Fruit fly (Drosophila melanogaster) whole organism, wandering third instar larva: ENCODE data around the gene CG31775.
"Not testable (repeated sequence)": the region's sequence is repeated elsewhere in the genome, so short reads cannot be mapped to it uniquely, and the experiment has no call there.

Experiments
- Abd-B ChIP-seq: fragments of >200 bp; optimal IDR thresholded peaks from 2 replicates; lab custom pipeline; 2017; ENCODE audit warnings: missing biosample characterization, missing genetic modification characterization
- CG32264 ChIP-seq: fragments of 200-800 bp; sonication (Bioruptor generic); optimal IDR thresholded peaks from 2 replicates; lab custom pipeline; 2016; ENCODE audit warnings: missing biosample characterization, missing genetic modification characterization
- Dfd ChIP-seq: fragments of >200 bp; optimal IDR thresholded peaks from 2 replicates; lab custom pipeline; 2017; ENCODE audit warnings: missing biosample characterization, missing genetic modification characterization
- Dif ChIP-seq: fragments of 200-275, 200-300 bp; sonication (Bioruptor generic); optimal IDR thresholded peaks from 2 replicates; lab custom pipeline; 2018; ENCODE audit warnings: missing biosample characterization, missing genetic modification characterization; ENCODE audit not compliant: partially characterized antibody
- HLH106 ChIP-seq: fragments of 200-800 bp; optimal IDR thresholded peaks from 3 replicates; lab custom pipeline; 2019; ENCODE audit warnings: missing biosample characterization, mild to moderate bottlenecking, missing genetic modification characterization, moderate library complexity
- Hnf4 ChIP-seq: fragments of 200-800 bp; sonication (Bioruptor generic); optimal IDR thresholded peaks from 2 replicates; lab custom pipeline; 2016; ENCODE audit warnings: missing biosample characterization, mild to moderate bottlenecking, missing genetic modification characterization
- Hr78 ChIP-seq: fragments of >200 bp; optimal IDR thresholded peaks from 2 replicates; lab custom pipeline; 2017; ENCODE audit warnings: missing biosample characterization, missing genetic modification characterization
- Jra ChIP-seq: sonication (Bioruptor generic); optimal IDR thresholded peaks from 2 replicates; lab custom pipeline; 2016; ENCODE audit warnings: missing biosample characterization, missing genetic modification characterization
- Mio ChIP-seq: sonication (Bioruptor generic); optimal IDR thresholded peaks from 2 replicates; lab custom pipeline; 2016; ENCODE audit warnings: missing biosample characterization, missing genetic modification characterization
- Myc ChIP-seq: fragments of >200 bp; optimal IDR thresholded peaks from 2 replicates; lab custom pipeline; 2017
- OdsH ChIP-seq: fragments of 200-800 bp; sonication (Bioruptor generic); optimal IDR thresholded peaks from 2 replicates; lab custom pipeline; 2016; ENCODE audit warnings: missing biosample characterization, mild to moderate bottlenecking, missing genetic modification characterization
- Rel ChIP-seq, 2 experiments: fragments of 200-800 bp; sonication (Bioruptor generic) in 1 of 2; optimal IDR thresholded peaks; 2 replicates in 1 of 2; 3 replicates in 1 of 2; lab custom pipeline; 2016 to 2019; ENCODE audit warnings: mild to moderate bottlenecking in 2 of 2, missing biosample characterization in 2 of 2, missing genetic modification characterization in 2 of 2, moderate library complexity in 1 of 2
- Sp1 ChIP-seq: fragments of 200-800 bp; sonication (Bioruptor generic); optimal IDR thresholded peaks from 3 replicates; lab custom pipeline; 2019; ENCODE audit warnings: missing biosample characterization, mild to moderate bottlenecking, missing genetic modification characterization, moderate library complexity
- Vsx2 ChIP-seq: fragments of 200-300, 225-300 bp; sonication (Bioruptor generic); optimal IDR thresholded peaks from 2 replicates; lab custom pipeline; 2018; ENCODE audit warnings: missing biosample characterization, missing genetic modification characterization; ENCODE audit not compliant: partially characterized antibody
- br ChIP-seq: fragments of 200-800 bp; sonication (Bioruptor generic); optimal IDR thresholded peaks from 2 replicates; lab custom pipeline; 2016; ENCODE audit warnings: missing biosample characterization, missing genetic modification characterization
- dl ChIP-seq, 2 experiments: fragments of 175-275, 200-275 bp in 1 of 2; fragments of 200-275 bp in 1 of 2; sonication (Bioruptor generic); optimal IDR thresholded peaks; lab custom pipeline; 2018; ENCODE audit warnings: mild to moderate bottlenecking in 2 of 2, missing biosample characterization in 2 of 2, missing genetic modification characterization in 2 of 2, moderate library complexity in 2 of 2; ENCODE audit not compliant: partially characterized antibody in 2 of 2, insufficient read depth in 1 of 2
- dmrt93B ChIP-seq: fragments of 200-800 bp; sonication (Bioruptor generic); optimal IDR thresholded peaks from 2 replicates; lab custom pipeline; 2018; ENCODE audit warnings: missing biosample characterization, mild to moderate bottlenecking, missing genetic modification characterization
- dsf ChIP-seq: sonication (Bioruptor generic); optimal IDR thresholded peaks from 2 replicates; lab custom pipeline; 2016; ENCODE audit warnings: missing biosample characterization, missing genetic modification characterization, borderline replicate concordance
- ey ChIP-seq: fragments of 200-800 bp; sonication (Bioruptor generic); optimal IDR thresholded peaks from 2 replicates; lab custom pipeline; 2016; ENCODE audit warnings: missing biosample characterization, missing genetic modification characterization
- foxo ChIP-seq, 2 experiments: fragments of 200-800 bp; sonication (Bioruptor generic); optimal IDR thresholded peaks; 2 replicates in 1 of 2; 3 replicates in 1 of 2; lab custom pipeline; 2016 to 2017; ENCODE audit warnings: missing biosample characterization in 2 of 2, missing genetic modification characterization in 2 of 2
- fru ChIP-seq: fragments of 200-800 bp; sonication (Bioruptor generic); optimal IDR thresholded peaks from 3 replicates; lab custom pipeline; 2016; ENCODE audit warnings: missing biosample characterization, mild to moderate bottlenecking, missing genetic modification characterization
- jim ChIP-seq: fragments of 175-275, 200-325 bp; sonication (Bioruptor generic); optimal IDR thresholded peaks from 2 replicates; lab custom pipeline; 2016; ENCODE audit warnings: missing biosample characterization, mild to moderate bottlenecking, missing genetic modification characterization
- pan ChIP-seq: fragments of >200 bp; optimal IDR thresholded peaks from 2 replicates; lab custom pipeline; 2017
- psq ChIP-seq: fragments of 200-800 bp; sonication (Bioruptor generic); optimal IDR thresholded peaks from 3 replicates; lab custom pipeline; 2017; ENCODE audit warnings: missing biosample characterization, mild to moderate bottlenecking, missing genetic modification characterization, moderate library complexity
- rgr ChIP-seq: fragments of 200-800 bp; sonication (Bioruptor generic); optimal IDR thresholded peaks from 3 replicates; lab custom pipeline; 2016; ENCODE audit warnings: missing biosample characterization, mild to moderate bottlenecking, missing genetic modification characterization
- sage ChIP-seq: fragments of 200-800 bp; sonication (Bioruptor generic); optimal IDR thresholded peaks from 2 replicates; lab custom pipeline; 2016; ENCODE audit warnings: missing biosample characterization, mild to moderate bottlenecking, missing genetic modification characterization
- sv ChIP-seq: fragments of 200-800 bp; sonication (Bioruptor generic); optimal IDR thresholded peaks from 3 replicates; lab custom pipeline; 2016; ENCODE audit warnings: missing biosample characterization, missing genetic modification characterization
- tai ChIP-seq: sonication (Bioruptor generic); optimal IDR thresholded peaks from 2 replicates; lab custom pipeline; 2016; ENCODE audit warnings: missing biosample characterization, missing genetic modification characterization
- usp ChIP-seq: fragments of >200 bp; optimal IDR thresholded peaks from 2 replicates; lab custom pipeline; 2017; ENCODE audit warnings: missing biosample characterization, missing genetic modification characterization
- woc ChIP-seq: sonication (Bioruptor generic); optimal IDR thresholded peaks from 2 replicates; lab custom pipeline; 2016; ENCODE audit warnings: missing biosample characterization, mild to moderate bottlenecking, missing genetic modification characterization

CG31775 gene

DNA sequence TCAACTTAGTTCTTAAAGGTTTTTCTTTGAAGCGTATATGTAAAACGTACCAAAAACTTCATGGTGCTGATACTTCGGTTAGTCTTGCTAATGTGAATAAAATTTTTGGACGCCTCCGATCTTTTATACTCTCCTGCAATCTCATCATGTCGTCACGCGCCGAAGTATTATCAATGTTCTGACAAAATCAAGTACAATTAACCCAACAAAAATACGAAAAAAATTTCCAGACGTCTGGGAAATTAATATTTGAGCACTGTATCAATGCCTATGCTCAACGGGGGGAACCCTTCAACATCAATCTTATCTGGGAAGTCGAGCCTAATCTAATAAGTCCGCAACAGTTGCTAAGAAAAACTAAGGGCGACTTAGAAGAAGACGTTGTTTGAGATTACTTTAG is at the start of gene CG31775:
Gene CG31775 (minus strand): TSS at position 101 of the 400 bp plus-strand sequence.
- TF ChIP-seq Rel (GFP tag; optimal IDR thresholded peaks at IDR 0.05; lab: Kevin White, UChicago); Rel (tag; optimal IDR thresholded peaks at IDR 0.05; lab: Kevin White, UChicago); usp (GFP tag; lab: Kevin White, UChicago); Dif: not testable (repeated sequence)

DNA sequence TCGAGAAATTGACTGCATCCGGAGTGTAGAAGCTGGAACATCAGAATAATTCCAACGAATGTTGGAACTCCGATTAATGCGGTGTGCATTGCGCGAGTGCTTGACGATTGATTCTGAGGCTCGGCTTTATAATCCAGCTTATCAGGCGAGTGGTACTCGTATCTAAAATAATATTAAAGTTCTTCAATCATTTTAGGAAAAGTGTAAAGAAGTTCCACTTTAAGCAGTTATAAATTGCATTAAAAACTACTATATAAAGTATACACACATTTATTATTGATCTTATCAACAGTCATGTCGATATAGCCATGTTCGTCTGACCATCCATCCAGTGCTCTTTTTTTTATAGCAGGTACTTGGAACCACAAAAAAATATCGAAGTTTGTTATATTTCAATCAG is 46.9 kb upstream of the CG31775 start, which contains the start of gene CG18636:
Gene CG18636 (minus strand): TSS at position 101 of the 400 bp plus-strand sequence.
- TF ChIP-seq sage (GFP tag; lab: Kevin White, UChicago) (no peak), Jra (GFP tag; lab: Kevin White, UChicago) (no peak), dl (GFP tag; optimal IDR thresholded peaks at IDR 0.05; lab: Kevin White, UChicago; ENCODE audit: insufficient read depth in 1 of 2, partially characterized antibody in 2 of 2) (no peak), br (no peak), dsf (no peak), psq (GFP tag; lab: Kevin White, UChicago) (no peak), rgr (GFP tag; lab: Kevin White, UChicago) (no peak), Myc (lab: Kevin White, UChicago) (no peak), woc (GFP tag; lab: Kevin White, UChicago) (no peak), Vsx2 (GFP tag; lab: Kevin White, UChicago) (no peak), Hnf4 (GFP tag; lab: Kevin White, UChicago) (no peak), tai (GFP tag; lab: Kevin White, UChicago) (no peak), ey (GFP tag; lab: Kevin White, UChicago) (no peak), Dfd (no peak)
- TF ChIP-seq, all 38 proteins: peak for 0

DNA sequence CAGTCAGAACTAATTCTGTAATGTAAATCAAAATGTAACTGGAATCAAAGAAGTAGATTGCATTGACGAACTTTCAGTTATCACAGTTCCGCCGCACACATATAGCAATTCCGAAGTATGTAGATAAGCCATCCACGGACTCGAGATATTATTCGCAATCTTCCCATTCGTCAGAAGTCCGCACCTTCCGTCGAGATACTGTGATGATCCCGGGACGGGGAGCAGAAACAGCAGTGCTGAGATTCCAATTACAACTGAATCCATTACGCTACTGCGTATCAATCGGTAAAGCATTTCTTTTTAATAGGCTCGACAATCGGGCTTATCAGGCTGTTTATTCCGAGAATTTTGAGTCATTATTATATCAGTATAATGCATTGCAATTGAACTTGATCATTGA is 37.1 kb upstream of the CG31775 start, which contains the start of gene CG4650:
Gene CG4650 (minus strand): TSS at position 269 of the 400 bp plus-strand sequence.
- TF ChIP-seq psq (GFP tag; lab: Kevin White, UChicago) (no peak), Hr78 (GFP tag; lab: Kevin White, UChicago) (no peak)

DNA sequence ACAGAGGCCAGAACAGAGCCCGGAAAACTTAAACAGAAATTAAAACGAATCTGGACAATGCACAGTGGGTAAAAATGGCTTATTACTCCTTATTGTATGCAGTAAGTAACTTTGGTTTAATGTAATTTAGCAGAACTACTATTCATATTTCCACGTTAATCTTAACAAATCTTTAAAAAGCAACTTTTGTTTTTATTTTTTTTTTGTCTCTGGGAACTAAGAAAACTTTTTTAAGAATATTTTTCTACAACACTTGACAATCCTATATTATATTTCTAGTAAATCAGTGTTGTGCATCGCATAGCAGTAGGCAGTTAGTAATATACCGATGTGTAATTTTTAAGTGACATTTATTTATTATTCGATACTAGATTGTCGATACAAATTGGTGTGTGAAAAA is 28.0 kb upstream of the CG31775 start, which contains the start of gene CG4701:
Gene CG4701 (plus strand): TSS at position 301 of the 400 bp plus-strand sequence.
- TF ChIP-seq tai (GFP tag; lab: Kevin White, UChicago) (no peak), dl (GFP tag; optimal IDR thresholded peaks at IDR 0.05; lab: Kevin White, UChicago; ENCODE audit: insufficient read depth in 1 of 2, partially characterized antibody in 2 of 2) (no peak), OdsH (GFP tag; lab: Kevin White, UChicago) (no peak), CG32264 (GFP tag; lab: Kevin White, UChicago) (no peak), ey (GFP tag; lab: Kevin White, UChicago) (no peak), sv (no peak), Rel (GFP tag; optimal IDR thresholded peaks at IDR 0.05; lab: Kevin White, UChicago) (no peak), Rel (tag; optimal IDR thresholded peaks at IDR 0.05; lab: Kevin White, UChicago) (no peak), psq (GFP tag; lab: Kevin White, UChicago) (no peak), Jra (GFP tag; lab: Kevin White, UChicago) (no peak), fru (GFP tag; lab: Kevin White, UChicago) (no peak)

DNA sequence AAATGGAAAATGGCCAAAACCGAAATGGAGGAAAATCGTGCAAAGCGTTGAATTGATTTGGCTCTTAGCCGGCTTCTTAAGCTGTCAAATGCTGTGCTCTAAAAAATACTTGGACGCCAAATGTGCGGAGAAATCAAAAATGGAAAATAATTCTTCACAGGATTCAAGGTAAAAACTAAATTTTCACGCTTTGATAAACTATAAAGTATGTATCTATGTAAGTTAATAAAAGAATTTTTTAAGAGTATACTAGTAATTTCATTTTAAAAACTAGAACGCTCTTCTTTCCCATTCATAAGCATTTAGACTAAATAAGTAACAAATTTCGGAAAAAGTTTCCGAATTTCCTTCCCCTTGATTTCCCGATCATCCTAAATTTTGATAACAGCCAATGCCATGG is 24.9 kb upstream of the CG31775 start, which contains the start of gene CSN1a:
Gene CSN1a (plus strand): TSS at position 301 of the 400 bp plus-strand sequence.
- TF ChIP-seq sv (no peak), dsf (no peak), Jra (GFP tag; lab: Kevin White, UChicago) (no peak), jim (no peak), woc (GFP tag; lab: Kevin White, UChicago) (no peak), foxo (GFP tag; optimal IDR thresholded peaks at IDR 0.05; lab: Kevin White, UChicago) (no peak), Myc (lab: Kevin White, UChicago) (no peak), CG32264 (GFP tag; lab: Kevin White, UChicago) (no peak), Dif (no peak), pan (lab: Kevin White, UChicago) (no peak), Sp1 (GFP tag; lab: Kevin White, UChicago) (no peak), Abd-B (GFP tag; lab: Kevin White, UChicago) (no peak), fru (GFP tag; lab: Kevin White, UChicago) (no peak), usp (GFP tag; lab: Kevin White, UChicago) (no peak), dmrt93B (GFP tag; lab: Kevin White, UChicago) (no peak), HLH106 (no peak), psq (GFP tag; lab: Kevin White, UChicago) (no peak), Mio (GFP tag; lab: Kevin White, UChicago) (no peak)
